Fruit fly (Drosophila melanogaster): ENCODE measurements around the gene CG17404.

- TF ChIP-seq CG4854 (GFP tag; optimal IDR thresholded peaks at IDR 0.05) (no peak), psq (GFP tag; optimal IDR thresholded peaks at IDR 0.05) (no peak), sima (GFP tag; optimal IDR thresholded peaks at IDR 0.05) (no peak), PHDP (tag; optimal IDR thresholded peaks at IDR 0.05) (no peak), CG12071 (GFP tag; optimal IDR thresholded peaks at IDR 0.05) (no peak), CG1647 (GFP tag; optimal IDR thresholded peaks at IDR 0.05) (no peak), CG6654 (GFP tag; optimal IDR thresholded peaks at IDR 0.05) (no peak)
Measured at dm6 chr3R:12248243-12248642, 23.4 kb upstream of the CG17404 start.
